Worm (Caenorhabditis elegans) whole organism, early embryonic: ENCODE measurements around the gene flp-20.

ENCODE experiments used
- B0310.2 ChIP-seq: sonication (generic microtip); optimal IDR thresholded peaks from 2 replicates; lab custom pipeline; 2016; ENCODE audit warnings: mild to moderate bottlenecking, missing genetic modification characterization, missing compliant biosample characterization
- F13C5.2 ChIP-seq: sonication (generic microtip); optimal IDR thresholded peaks from 2 replicates; lab custom pipeline; 2017; ENCODE audit warnings: mild to moderate bottlenecking, missing genetic modification characterization, inconsistent platforms, missing compliant biosample characterization
- aly-1 ChIP-seq: sonication (generic microtip); optimal IDR thresholded peaks from 2 replicates; lab custom pipeline; 2016; ENCODE audit warnings: missing genetic modification characterization, missing compliant biosample characterization
- ama-1 ChIP-seq: fragments of 150-350 bp; optimal IDR thresholded peaks from 2 replicates; lab custom pipeline; 2014
- ceh-13 ChIP-seq: fragments of 200-800 bp; sonication (Bioruptor generic); optimal IDR thresholded peaks from 2 replicates; lab custom pipeline; 2018; ENCODE audit warnings: mild to moderate bottlenecking, missing genetic modification characterization, missing compliant biosample characterization
- ceh-36 ChIP-seq: sonication (generic microtip); optimal IDR thresholded peaks from 2 replicates; lab custom pipeline; 2016; ENCODE audit warnings: missing genetic modification characterization, inconsistent platforms, missing compliant biosample characterization
- ets-7 ChIP-seq: sonication (generic microtip); optimal IDR thresholded peaks from 2 replicates; lab custom pipeline; 2016; ENCODE audit warnings: missing genotype, missing genetic modification characterization, missing compliant biosample characterization
- flt-1 ChIP-seq: fragments of 200-800 bp; sonication (Bioruptor generic); IDR thresholded peaks from 2 replicates; pipeline ENCODE4 v1.3.6; 2022; ENCODE audit warnings: missing genetic modification characterization, missing compliant biosample characterization
- hmbx-1 ChIP-seq: sonication (generic microtip); optimal IDR thresholded peaks from 2 replicates; lab custom pipeline; 2016; ENCODE audit warnings: mild to moderate bottlenecking, missing genetic modification characterization, missing compliant biosample characterization
- hmg-4 ChIP-seq: fragments of 200-800 bp; sonication (Bioruptor generic); optimal IDR thresholded peaks from 2 replicates; lab custom pipeline; 2018; ENCODE audit warnings: mild to moderate bottlenecking, missing genetic modification characterization, missing compliant biosample characterization
- hnd-1 ChIP-seq: sonication (generic microtip); optimal IDR thresholded peaks from 2 replicates; lab custom pipeline; 2016; ENCODE audit warnings: missing genetic modification characterization, missing compliant biosample characterization
- pes-1 ChIP-seq: fragments of 200-800 bp; sonication (Bioruptor generic); IDR thresholded peaks from 2 replicates; pipeline ENCODE4 v1.3.6; 2022; ENCODE audit warnings: missing genetic modification reagents, missing genetic modification characterization, missing compliant biosample characterization
- scrt-1 ChIP-seq: fragments of 200-800 bp; sonication (Bioruptor generic); IDR thresholded peaks from 2 replicates; pipeline ENCODE4 v1.3.6; 2022; ENCODE audit warnings: missing genetic modification characterization, missing compliant biosample characterization
- sea-1 ChIP-seq: fragments of 200-800 bp; sonication (Bioruptor generic); conservative IDR thresholded peaks from 2 replicates; pipeline ENCODE4 v1.3.6; 2022; ENCODE audit warnings: missing genetic modification characterization, missing compliant biosample characterization
- tbx-11 ChIP-seq: fragments of 200-800 bp; sonication (Bioruptor generic); IDR thresholded peaks from 2 replicates; pipeline ENCODE4 v1.3.6; 2022; ENCODE audit warnings: missing genetic modification characterization, missing compliant biosample characterization
- tbx-37 ChIP-seq: fragments of 200-800 bp; sonication (Bioruptor generic); conservative IDR thresholded peaks from 2 replicates; pipeline ENCODE4 v1.3.6; 2022; ENCODE audit warnings: missing genetic modification reagents, missing genetic modification characterization, missing compliant biosample characterization
- tra-4 ChIP-seq: sonication (generic microtip); optimal IDR thresholded peaks from 2 replicates; lab custom pipeline; 2017; ENCODE audit warnings: missing genetic modification characterization, missing compliant biosample characterization

Gene flp-20

ce11 chrX:9372987-9373386, 23.3 kb upstream of the flp-20 start:
- TF ChIP-seq B0310.2: no peak
- TF ChIP-seq scrt-1: 0 out of 2 replicates have a peak, but pooled peaks have one; percentile 12
- TF ChIP-seq tbx-37 (GFP tag; lab: Robert Waterston, UW): 0 out of 2 replicates have a peak, but pooled peaks have one; percentile 25
- peak; percentile 42 for TF ChIP-seq flt-1 (GFP tag; lab: Robert Waterston, UW)
- peak; percentile 46 for TF ChIP-seq ceh-13 (GFP tag; lab: Kevin White, UChicago)
- peak; percentile 72 for TF ChIP-seq pes-1 (GFP tag; lab: Robert Waterston, UW)
- TF ChIP-seq tra-4 (tag; lab: Kevin White, UChicago): no peak
- TF ChIP-seq hmbx-1 (tag; lab: Kevin White, UChicago): no peak
- no peak for TF ChIP-seq F13C5.2 (tag; lab: Kevin White, UChicago)

ce11 chrX:9372221-9372620, 22.5 kb upstream of the flp-20 start:
- TF ChIP-seq tbx-37 (GFP tag; lab: Robert Waterston, UW) (no peak), ets-7 (tag; lab: Kevin White, UChicago) (no peak), hnd-1 (tag; lab: Kevin White, UChicago) (no peak), tra-4 (tag; lab: Kevin White, UChicago) (no peak)

ce11 chrX:9369927-9370326, 20.2 kb upstream of the flp-20 start:
- TF ChIP-seq tbx-11 (GFP tag; lab: Robert Waterston, UW): no peak
- no peak for TF ChIP-seq B0310.2
- TF ChIP-seq sea-1 (GFP tag; lab: Robert Waterston, UW): no peak
- TF ChIP-seq tbx-37 (GFP tag; lab: Robert Waterston, UW): no peak
- TF ChIP-seq aly-1: no peak
- no peak for TF ChIP-seq pes-1 (GFP tag; lab: Robert Waterston, UW)
- TF ChIP-seq ceh-13 (GFP tag; lab: Kevin White, UChicago): no peak
- TF ChIP-seq ets-7 (tag; lab: Kevin White, UChicago): no peak
- TF ChIP-seq F13C5.2 (tag; lab: Kevin White, UChicago): no peak
- TF ChIP-seq hnd-1 (tag; lab: Kevin White, UChicago): no peak
- TF ChIP-seq ama-1 (lab: Kevin White, UChicago): no peak
- TF ChIP-seq scrt-1: no peak
- TF ChIP-seq tra-4 (tag; lab: Kevin White, UChicago): no peak
- TF ChIP-seq flt-1 (GFP tag; lab: Robert Waterston, UW): no peak

DNA sequence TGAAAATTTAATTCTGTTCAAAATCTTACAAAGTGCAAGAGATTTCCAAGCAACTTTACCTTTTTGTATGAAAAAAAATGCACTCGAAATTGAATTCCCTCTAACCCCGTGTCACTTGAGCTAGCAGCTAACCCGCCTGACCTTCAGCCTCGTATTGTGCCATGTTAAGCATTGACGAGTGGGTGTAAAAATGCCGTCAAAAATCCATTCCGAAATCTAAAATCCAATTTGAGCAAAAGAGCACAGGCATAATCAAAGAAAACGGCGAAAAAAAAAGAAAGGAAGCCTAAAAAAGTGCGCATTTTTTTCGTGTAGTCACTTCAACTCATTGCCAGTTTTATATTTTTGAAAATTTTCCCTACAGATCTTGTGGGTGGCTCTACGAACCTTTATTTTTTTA, 14.8 kb upstream of the flp-20 start, which contains the start of gene pkc-2:
Gene pkc-2, plus strand, starts transcription at position 318 of the 400 bp plus-strand sequence.
- no peak for TF ChIP-seq scrt-1
- TF ChIP-seq ceh-36 (tag; lab: Kevin White, UChicago): no peak
- no peak for TF ChIP-seq aly-1
- TF ChIP-seq tbx-37 (GFP tag; lab: Robert Waterston, UW): no peak
- TF ChIP-seq tbx-11 (GFP tag; lab: Robert Waterston, UW): no peak
- TF ChIP-seq hmg-4 (GFP tag; lab: Kevin White, UChicago): no peak
- TF ChIP-seq pes-1 (GFP tag; lab: Robert Waterston, UW): no peak
- no peak for TF ChIP-seq ceh-13 (GFP tag; lab: Kevin White, UChicago)
- no peak for TF ChIP-seq sea-1 (GFP tag; lab: Robert Waterston, UW)
- TF ChIP-seq B0310.2: no peak
- TF ChIP-seq tra-4 (tag; lab: Kevin White, UChicago): no peak

DNA sequence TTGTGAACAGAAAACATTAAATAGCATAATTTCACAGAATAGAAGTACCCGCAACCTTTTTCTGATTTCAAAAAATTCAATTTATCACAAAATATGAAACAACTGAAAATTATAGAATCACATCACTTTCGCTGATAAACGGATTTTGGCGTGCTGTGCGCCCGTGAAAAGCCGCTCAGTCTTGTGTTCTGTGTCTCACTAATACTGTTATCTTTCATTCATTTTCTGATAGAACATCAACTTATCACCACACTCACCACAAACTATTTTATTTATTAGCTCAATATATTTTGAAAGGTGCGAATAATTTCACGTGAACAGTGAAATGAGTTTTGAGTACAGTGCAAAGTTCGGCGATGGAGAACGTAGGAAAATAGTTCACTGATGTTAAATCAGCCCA, 14.4 kb upstream of the flp-20 start:
- no peak for TF ChIP-seq hnd-1 (tag; lab: Kevin White, UChicago)
- no peak for TF ChIP-seq hmbx-1 (tag; lab: Kevin White, UChicago)
- no peak for TF ChIP-seq ceh-36 (tag; lab: Kevin White, UChicago)
- TF ChIP-seq sea-1 (GFP tag; lab: Robert Waterston, UW): no peak
- no peak for TF ChIP-seq aly-1
- no peak for TF ChIP-seq ceh-13 (GFP tag; lab: Kevin White, UChicago)
- TF ChIP-seq hmg-4 (GFP tag; lab: Kevin White, UChicago): no peak
- TF ChIP-seq ama-1 (lab: Kevin White, UChicago): no peak
- TF ChIP-seq tra-4 (tag; lab: Kevin White, UChicago): no peak
- no peak for TF ChIP-seq tbx-11 (GFP tag; lab: Robert Waterston, UW)
- no peak for TF ChIP-seq scrt-1
- TF ChIP-seq ets-7 (tag; lab: Kevin White, UChicago): no peak
- no peak for TF ChIP-seq flt-1 (GFP tag; lab: Robert Waterston, UW)
- TF ChIP-seq tbx-37 (GFP tag; lab: Robert Waterston, UW): no peak
- TF ChIP-seq pes-1 (GFP tag; lab: Robert Waterston, UW): no peak
- no peak for TF ChIP-seq F13C5.2 (tag; lab: Kevin White, UChicago)
- no peak for TF ChIP-seq B0310.2

DNA sequence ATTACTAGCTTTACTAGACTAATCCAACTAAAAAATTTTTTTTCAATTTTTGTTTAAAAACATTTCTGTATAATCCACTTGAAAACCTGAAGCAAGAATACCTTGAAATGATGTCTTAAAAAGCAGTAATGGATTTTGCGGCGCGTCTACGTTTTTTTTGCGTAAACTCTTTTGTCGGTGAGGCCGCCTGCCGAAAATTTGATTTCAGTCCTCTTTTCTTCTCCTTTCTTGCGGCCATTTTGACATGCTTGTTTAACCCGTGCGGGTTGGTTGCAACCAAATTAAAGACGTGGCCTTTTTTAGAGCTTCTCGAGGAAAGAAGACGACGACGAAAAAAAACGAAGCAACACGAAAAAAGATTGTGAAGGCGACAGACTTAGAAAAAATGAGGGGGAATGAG, 11.4 kb upstream of the flp-20 start:
- TF ChIP-seq pes-1 (GFP tag; lab: Robert Waterston, UW) (no peak), aly-1 (no peak), hmg-4 (GFP tag; lab: Kevin White, UChicago) (no peak), F13C5.2 (tag; lab: Kevin White, UChicago) (no peak), tbx-11 (GFP tag; lab: Robert Waterston, UW) (no peak), ama-1 (lab: Kevin White, UChicago) (no peak), tbx-37 (GFP tag; lab: Robert Waterston, UW) (no peak), tra-4 (tag; lab: Kevin White, UChicago) (no peak), ceh-36 (tag; lab: Kevin White, UChicago) (no peak), ets-7 (tag; lab: Kevin White, UChicago) (no peak), hmbx-1 (tag; lab: Kevin White, UChicago) (no peak), hnd-1 (tag; lab: Kevin White, UChicago) (no peak), B0310.2 (no peak), sea-1 (GFP tag; lab: Robert Waterston, UW) (no peak), flt-1 (GFP tag; lab: Robert Waterston, UW) (no peak), scrt-1 (no peak), ceh-13 (GFP tag; lab: Kevin White, UChicago) (no peak)

ce11 chrX:9347380-9347979, 2.2 kb downstream of the flp-20 start, which contains the start of gene oga-1:
Gene oga-1, minus strand, starts transcription at chrX:9347430.
- no peak for TF ChIP-seq scrt-1
- no peak for TF ChIP-seq hmbx-1 (tag; lab: Kevin White, UChicago)
- no peak for TF ChIP-seq flt-1 (GFP tag; lab: Robert Waterston, UW)
- TF ChIP-seq tbx-37 (GFP tag; lab: Robert Waterston, UW): no peak
- no peak for TF ChIP-seq B0310.2
- TF ChIP-seq ama-1 (lab: Kevin White, UChicago): no peak
- no peak for TF ChIP-seq pes-1 (GFP tag; lab: Robert Waterston, UW)
- no peak for TF ChIP-seq sea-1 (GFP tag; lab: Robert Waterston, UW)
- no peak for TF ChIP-seq tbx-11 (GFP tag; lab: Robert Waterston, UW)
- no peak for TF ChIP-seq ceh-13 (GFP tag; lab: Kevin White, UChicago)
